Fruit fly (Drosophila melanogaster) whole organism, adult: ENCODE results near the gene CG13998.

ENCODE experiments used
- CG11617 ChIP-seq: fragments of 200-800 bp; sonication (Bioruptor generic); optimal IDR thresholded peaks from 2 replicates; lab custom pipeline; 2017; ENCODE audit warnings: mild to moderate bottlenecking, missing biosample characterization, missing genetic modification reagents, missing genetic modification characterization
- CG12768 ChIP-seq: fragments of 200-800 bp; sonication (Bioruptor generic); optimal IDR thresholded peaks from 2 replicates; lab custom pipeline; 2017; ENCODE audit warnings: missing biosample characterization, missing genetic modification characterization, mild to moderate bottlenecking, moderate library complexity, missing genetic modification reagents
- CG14711 ChIP-seq: fragments of 200-800 bp; sonication (Bioruptor generic); optimal IDR thresholded peaks from 2 replicates; lab custom pipeline; 2018; ENCODE audit warnings: missing biosample characterization, mild to moderate bottlenecking, missing genetic modification characterization, moderate library complexity
- CG1620 ChIP-seq: fragments of 200-800 bp; sonication (Bioruptor generic); optimal IDR thresholded peaks from 2 replicates; lab custom pipeline; 2016; ENCODE audit warnings: missing biosample characterization, missing genetic modification characterization
- CG33017 ChIP-seq: fragments of 200-800 bp; sonication (Bioruptor generic); optimal IDR thresholded peaks from 2 replicates; lab custom pipeline; 2018; ENCODE audit warnings: missing biosample characterization, mild to moderate bottlenecking, missing genetic modification characterization, moderate library complexity
- CG5204 ChIP-seq: fragments of 200-800 bp; sonication (Bioruptor generic); optimal IDR thresholded peaks from 2 replicates; lab custom pipeline; 2016; ENCODE audit warnings: missing biosample characterization, missing genetic modification characterization
- CG7045 ChIP-seq: fragments of 200-800 bp; sonication (Bioruptor generic); optimal IDR thresholded peaks from 2 replicates; lab custom pipeline; 2017; ENCODE audit warnings: missing biosample characterization, mild to moderate bottlenecking, missing genetic modification characterization
- CG7101 ChIP-seq: fragments of 200-800 bp; sonication (Bioruptor generic); optimal IDR thresholded peaks from 2 replicates; lab custom pipeline; 2018; ENCODE audit warnings: missing biosample characterization, mild to moderate bottlenecking, missing genetic modification characterization, moderate library complexity
- Clk ChIP-seq: fragments of 200-800 bp; sonication (Bioruptor generic); optimal IDR thresholded peaks from 2 replicates; lab custom pipeline; 2017; ENCODE audit warnings: missing biosample characterization, missing genetic modification characterization
- Crg-1 ChIP-seq: fragments of 200-800 bp; sonication (Bioruptor generic); optimal IDR thresholded peaks from 2 replicates; lab custom pipeline; 2016; ENCODE audit warnings: missing biosample characterization, missing genetic modification characterization
- Hr96 ChIP-seq: fragments of 200-800 bp; sonication (Bioruptor generic); optimal IDR thresholded peaks from 2 replicates; lab custom pipeline; 2016; ENCODE audit warnings: missing biosample characterization, missing genetic modification characterization
- Mnt ChIP-seq: fragments of 200-800 bp; sonication (Bioruptor generic); optimal IDR thresholded peaks from 2 replicates; lab custom pipeline; 2016; ENCODE audit warnings: missing biosample characterization, mild to moderate bottlenecking, missing genetic modification characterization
- bab1 ChIP-seq: fragments of 200-800 bp; sonication (Bioruptor generic); optimal IDR thresholded peaks from 3 replicates; lab custom pipeline; 2019; ENCODE audit warnings: missing biosample characterization, mild to moderate bottlenecking, missing genetic modification characterization, moderate library complexity
- cic ChIP-seq: fragments of 200-800 bp; sonication (Bioruptor generic); optimal IDR thresholded peaks from 2 replicates; lab custom pipeline; 2017; ENCODE audit warnings: missing biosample characterization, mild to moderate bottlenecking, missing genetic modification characterization, moderate library complexity
- cnc ChIP-seq, 2 experiments: fragments of >200 bp; optimal IDR thresholded peaks; 2 replicates each; lab custom pipeline; 2017
- kay ChIP-seq: fragments of 200-800 bp; sonication (Bioruptor generic); peaks from one replicate; lab custom pipeline; 2016; ENCODE audit warnings: missing biosample characterization, missing genetic modification characterization, borderline replicate concordance
- ovo ChIP-seq: fragments of 200-800 bp; sonication (Bioruptor generic); optimal IDR thresholded peaks from 2 replicates; lab custom pipeline; 2016; ENCODE audit warnings: missing biosample characterization, missing genetic modification characterization
- pad ChIP-seq: fragments of 200-800 bp; sonication (Bioruptor generic); optimal IDR thresholded peaks from 3 replicates; lab custom pipeline; 2017; ENCODE audit warnings: missing biosample characterization, missing genetic modification characterization, mild to moderate bottlenecking, moderate library complexity, missing genetic modification reagents
- tj ChIP-seq: fragments of 200-800 bp; sonication (Bioruptor generic); optimal IDR thresholded peaks from 3 replicates; lab custom pipeline; 2017; ENCODE audit warnings: missing biosample characterization, mild to moderate bottlenecking, missing genetic modification characterization, moderate library complexity
- toe ChIP-seq: fragments of 200-800 bp; sonication (Bioruptor generic); optimal IDR thresholded peaks from 2 replicates; lab custom pipeline; 2016; ENCODE audit warnings: missing biosample characterization, missing genetic modification characterization

Gene CG13998

dm6 chr2L:5961169-5961918 lies 4.7 kb upstream of the CG13998 start:
- TF ChIP-seq tj = peak; percentile 93
- peak; percentile 0 for TF ChIP-seq Crg-1 (GFP tag; lab: Kevin White, UChicago)
- TF ChIP-seq Hr96 (GFP tag; lab: Kevin White, UChicago) = no peak

DNA sequence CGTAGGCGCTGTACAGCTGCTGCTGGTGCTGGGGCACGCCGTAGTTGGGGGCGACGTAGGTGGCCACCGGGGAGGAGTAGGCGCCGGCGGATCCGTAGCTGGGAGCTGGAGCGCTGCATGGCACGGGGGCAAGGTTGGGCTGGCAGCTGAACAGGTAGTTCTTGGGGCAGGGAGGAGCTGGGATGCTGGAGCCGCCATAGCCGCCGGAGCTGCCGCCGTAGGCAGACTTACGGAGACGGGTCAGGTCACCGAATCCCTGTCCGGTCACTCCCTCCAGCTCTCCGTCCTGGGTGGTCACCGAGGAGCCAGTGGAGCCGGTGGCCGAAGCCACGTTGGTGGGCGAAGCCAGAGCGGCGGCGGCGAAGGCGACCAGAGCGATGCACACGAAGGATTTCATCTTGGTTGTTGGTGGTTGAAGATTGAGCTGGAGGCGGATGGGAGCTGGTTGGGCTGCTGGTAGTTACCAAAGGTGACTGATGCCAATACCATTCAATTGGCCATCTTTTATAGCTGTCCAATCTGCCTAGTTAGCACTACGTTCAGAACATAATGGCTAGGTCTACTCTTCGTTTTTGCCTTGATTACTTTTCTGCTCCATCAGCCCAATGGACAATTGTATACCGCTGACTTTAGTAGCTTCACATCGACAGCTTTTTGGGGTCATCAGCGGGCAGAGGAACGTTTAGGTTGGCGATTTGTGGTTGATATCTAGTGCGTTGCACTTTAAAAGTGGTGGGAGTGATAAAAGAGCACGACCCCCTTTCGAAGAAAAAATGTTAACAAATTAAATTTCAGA lies 3.4 kb upstream of the CG13998 start, which contains the start of gene Vm26Aa:
Gene Vm26Aa, minus strand, starts transcription at position 478 of the 796 bp plus-strand sequence.
- TF ChIP-seq CG14711 (tag; lab: Kevin White, UChicago) (no peak), tj (peak; percentile 98)

DNA sequence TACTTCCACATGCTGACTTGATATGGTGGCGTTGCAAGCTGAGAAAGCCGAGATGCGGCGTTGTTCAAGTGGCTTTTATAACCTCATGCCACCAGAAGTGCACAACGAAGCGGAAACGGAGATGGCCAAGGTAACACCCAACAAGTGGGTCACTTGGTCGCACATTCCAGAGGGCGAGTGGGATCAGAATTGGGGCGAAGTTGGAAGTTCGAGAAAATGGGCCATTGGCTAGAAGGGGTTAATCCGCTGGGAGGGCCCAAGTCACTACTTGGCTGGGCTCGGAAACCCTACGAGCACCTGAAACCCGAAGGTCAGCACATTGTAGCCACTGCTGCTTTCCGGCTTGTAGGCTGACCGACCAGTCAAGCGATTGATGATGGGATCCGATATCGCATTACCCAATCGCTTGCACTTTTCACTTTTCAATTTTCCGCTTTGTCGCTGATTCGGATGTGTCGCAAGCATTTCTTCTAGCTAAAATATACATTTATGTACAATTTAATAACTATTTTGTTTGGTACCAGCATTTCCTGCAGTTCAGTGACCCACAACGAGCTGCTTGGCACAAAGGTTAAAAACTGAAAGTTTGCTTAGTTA lies 2.1 kb upstream of the CG13998 start, which contains the start of gene Vm26Ac:
Gene Vm26Ac, minus strand, starts transcription at position 51 of the 597 bp plus-strand sequence.
- TF ChIP-seq pad (GFP tag; lab: Kevin White, UChicago) (no peak), Mnt (GFP tag; lab: Kevin White, UChicago) (no peak), tj (peak; percentile 97), kay (GFP tag; lab: Kevin White, UChicago) (no peak), CG12768 (no peak), Hr96 (GFP tag; lab: Kevin White, UChicago) (no peak), Clk (no peak)

DNA sequence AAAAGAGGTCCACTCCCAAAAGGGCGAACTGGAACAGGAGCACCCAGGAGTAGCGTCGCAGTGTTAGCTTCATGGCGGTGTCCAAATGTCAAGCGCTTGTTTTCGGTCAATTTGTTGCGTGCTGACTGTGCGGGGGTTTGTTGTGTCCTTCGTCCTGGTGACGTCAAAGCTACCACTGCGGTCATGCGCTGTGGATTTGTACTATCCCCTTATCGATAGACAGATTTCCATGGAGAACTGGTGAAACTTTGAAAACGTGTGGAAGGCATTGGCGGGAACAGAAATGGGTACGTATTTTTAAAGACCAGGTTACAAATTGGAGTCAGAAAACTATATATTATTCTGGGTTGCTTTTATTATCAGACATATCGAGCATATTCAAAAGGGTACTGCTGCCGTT lies 466 bp downstream of the CG13998 start, which contains the start of gene CG13999:
Gene CG13999, minus strand, starts transcription at position 314 of the 400 bp plus-strand sequence.
- TF ChIP-seq CG11617 (GFP tag; lab: Kevin White, UChicago) (no peak), CG7101 (no peak), Hr96 (GFP tag; lab: Kevin White, UChicago) (no peak), toe (GFP tag; lab: Kevin White, UChicago) (no peak), Mnt (GFP tag; lab: Kevin White, UChicago) (no peak), CG5204 (GFP tag; lab: Kevin White, UChicago) (no peak), kay (GFP tag; lab: Kevin White, UChicago) (no peak), CG12768 (no peak), cic (GFP tag; lab: Kevin White, UChicago) (no peak), CG1620 (GFP tag; lab: Kevin White, UChicago) (no peak), Clk (no peak)

- TF ChIP-seq tj (peak; percentile 62), CG7101 (peak; percentile 54), pad (GFP tag; lab: Kevin White, UChicago) (peak; percentile 71), CG11617 (GFP tag; lab: Kevin White, UChicago) (peak; percentile 70), CG7045 (peak; percentile 43), Hr96 (GFP tag; lab: Kevin White, UChicago) (no peak), Crg-1 (GFP tag; lab: Kevin White, UChicago) (peak; percentile 34), ovo (GFP tag; lab: Kevin White, UChicago) (peak; percentile 32), CG5204 (GFP tag; lab: Kevin White, UChicago) (peak; percentile 72), CG12768 (no peak), CG14711 (tag; lab: Kevin White, UChicago) (peak; percentile 51), Mnt (GFP tag; lab: Kevin White, UChicago) (peak; percentile 51), toe (GFP tag; lab: Kevin White, UChicago) (no peak), bab1 (GFP tag; lab: Kevin White, UChicago) (peak; percentile 72), kay (GFP tag; lab: Kevin White, UChicago) (no peak), CG33017 (tag; lab: Kevin White, UChicago) (no peak), Clk (peak; percentile 11), cic (GFP tag; lab: Kevin White, UChicago) (peak; percentile 34), CG1620 (GFP tag; lab: Kevin White, UChicago) (peak; percentile 78), cnc (optimal IDR thresholded peaks at IDR 0.05; lab: Kevin White, UChicago) (no peak)
Observed at dm6 chr2L:5948775-5949526, 7.7 kb downstream of the CG13998 start, which contains the start of gene CG9044. Gene CG9044, plus strand, starts transcription at chr2L:5949450.

- TF ChIP-seq ovo (GFP tag; lab: Kevin White, UChicago) (no peak), kay (GFP tag; lab: Kevin White, UChicago) (peak; percentile 96)
Observed at dm6 chr2L:5947504-5947903, 9.1 kb downstream of the CG13998 start.
